Worm (Caenorhabditis elegans) whole organism, L4 larva: ENCODE results near the gene R107.5.

ENCODE experiments used
- T26A8.4 ChIP-seq: fragments of 200-800 bp; sonication (Bioruptor generic); IDR thresholded peaks from 2 replicates; pipeline ENCODE4 v1.3.6; 2022; ENCODE audit warnings: missing genetic modification characterization, missing compliant biosample characterization
- Y48G9A.11 ChIP-seq: fragments of 200-800 bp; sonication (Bioruptor generic); IDR thresholded peaks from 2 replicates; pipeline ENCODE4 v1.3.6; 2022; ENCODE audit warnings: missing genetic modification reagents, missing genetic modification characterization, missing compliant biosample characterization
- ZK337.2 ChIP-seq: fragments of 200-800 bp; sonication (Bioruptor generic); IDR thresholded peaks from 2 replicates; pipeline ENCODE4 v1.3.6; 2022; ENCODE audit warnings: missing genetic modification reagents, missing genetic modification characterization, missing compliant biosample characterization
- ZK546.5 ChIP-seq, 2 experiments: sonication (generic microtip); optimal IDR thresholded peaks; 2 replicates each; lab custom pipeline; 2017; ENCODE audit warnings: missing biosample characterization in 2 of 2, missing genetic modification characterization in 2 of 2
- aha-1 ChIP-seq: fragments of 150-350 bp; peaks from one replicate; lab custom pipeline; 2014; ENCODE audit warnings: missing biosample characterization, missing genetic modification characterization
- ama-1 ChIP-seq: fragments of 150-350 bp; optimal IDR thresholded peaks from 2 replicates; lab custom pipeline; 2014; ENCODE audit warnings: inconsistent platforms, mixed read lengths
- ceh-32 ChIP-seq: sonication (generic microtip); optimal IDR thresholded peaks from 2 replicates; lab custom pipeline; 2016; ENCODE audit warnings: mild to moderate bottlenecking, missing genetic modification characterization, missing compliant biosample characterization; ENCODE audit not compliant: poor library complexity
- ceh-44 ChIP-seq: fragments of 200-800 bp; sonication (Bioruptor generic); IDR thresholded peaks from 2 replicates; pipeline ENCODE4 v1.3.6; 2022; ENCODE audit warnings: missing genetic modification reagents, missing genetic modification characterization, missing compliant biosample characterization
- ceh-62 ChIP-seq: sonication (generic microtip); optimal IDR thresholded peaks from 2 replicates; lab custom pipeline; 2017; ENCODE audit warnings: missing biosample characterization, missing genetic modification characterization
- daf-16 ChIP-seq, 3 experiments: sonication (generic microtip); optimal IDR thresholded peaks; 2 replicates each; lab custom pipeline; 2016 to 2017; ENCODE audit warnings: missing genetic modification characterization in 3 of 3, missing genetic modification reagents in 3 of 3, mild to moderate bottlenecking in 2 of 3, missing compliant biosample characterization in 2 of 3, missing biosample characterization in 1 of 3, moderate library complexity in 1 of 3
- dmd-6 ChIP-seq: fragments of 200-800 bp; sonication (Bioruptor generic); IDR thresholded peaks from 2 replicates; pipeline ENCODE4 v1.3.6; 2022; ENCODE audit warnings: missing genetic modification reagents, missing genetic modification characterization, missing compliant biosample characterization
- duxl-1 ChIP-seq: sonication (generic microtip); optimal IDR thresholded peaks from 2 replicates; lab custom pipeline; 2016; ENCODE audit warnings: mild to moderate bottlenecking, missing genetic modification characterization, moderate library complexity, missing compliant biosample characterization; ENCODE audit not compliant: poor library complexity
- dve-1 ChIP-seq: sonication (generic microtip); optimal IDR thresholded peaks from 2 replicates; lab custom pipeline; 2017; ENCODE audit warnings: antibody characterized with exemption, mild to moderate bottlenecking, missing genetic modification characterization, missing compliant biosample characterization; ENCODE audit not compliant: insufficient read depth
- egl-43 ChIP-seq: fragments of 200-800 bp; sonication (Bioruptor generic); IDR thresholded peaks from 2 replicates; pipeline ENCODE4 v1.3.6; 2022; ENCODE audit warnings: missing genetic modification reagents, missing genetic modification characterization, missing compliant biosample characterization
- fos-1 ChIP-seq: fragments of 150-350 bp; optimal IDR thresholded peaks from 2 replicates; lab custom pipeline; 2014; ENCODE audit warnings: missing biosample characterization, missing genetic modification characterization
- gei-8 ChIP-seq: fragments of 200-800 bp; sonication (Bioruptor generic); optimal IDR thresholded peaks from 2 replicates; lab custom pipeline; 2018; ENCODE audit warnings: mild to moderate bottlenecking, missing genetic modification characterization, missing compliant biosample characterization
- hlh-30 ChIP-seq: sonication (generic microtip); optimal IDR thresholded peaks from 2 replicates; lab custom pipeline; 2017; ENCODE audit warnings: antibody characterized with exemption, mild to moderate bottlenecking, missing genetic modification characterization, missing compliant biosample characterization; ENCODE audit not compliant: insufficient read depth
- jun-1 ChIP-seq: fragments of 150-350 bp; optimal IDR thresholded peaks from 2 replicates; lab custom pipeline; 2014; ENCODE audit warnings: missing biosample characterization, missing genetic modification reagents, missing genetic modification characterization
- lin-15B ChIP-seq: fragments of 150-350 bp; sonication (generic microtip); optimal IDR thresholded peaks from 3 replicates; lab custom pipeline; 2014; ENCODE audit warnings: missing biosample characterization, missing genetic modification characterization
- lin-29 ChIP-seq: fragments of 200-800 bp; sonication (Bioruptor generic); IDR thresholded peaks from 2 replicates; pipeline ENCODE4 v1.3.6; 2022; ENCODE audit warnings: missing genetic modification reagents, missing genetic modification characterization, missing compliant biosample characterization
- lin-38 ChIP-seq: fragments of 200-800 bp; sonication (Bioruptor generic); IDR thresholded peaks from 2 replicates; pipeline ENCODE4 v1.3.6; 2022; ENCODE audit warnings: missing genetic modification reagents, missing genetic modification characterization, missing compliant biosample characterization
- lir-3 ChIP-seq: sonication (generic microtip); optimal IDR thresholded peaks from 2 replicates; lab custom pipeline; 2016; ENCODE audit warnings: mild to moderate bottlenecking, missing genetic modification characterization, missing compliant biosample characterization
- madf-9 ChIP-seq: fragments of 200-800 bp; sonication (Bioruptor generic); conservative IDR thresholded peaks from 2 replicates; pipeline ENCODE4 v1.3.6; 2022; ENCODE audit warnings: missing genetic modification reagents, missing genetic modification characterization, missing compliant biosample characterization
- mdl-1 ChIP-seq, 2 experiments: fragments of 150-350 bp in 1 of 2; sonication (generic microtip) in 1 of 2; optimal IDR thresholded peaks; 2 replicates each; lab custom pipeline; 2014 to 2017; ENCODE audit warnings: missing biosample characterization in 2 of 2, missing genetic modification characterization in 2 of 2
- mes-2 ChIP-seq: sonication (generic microtip); optimal IDR thresholded peaks from 2 replicates; lab custom pipeline; 2016; ENCODE audit warnings: missing genotype, mild to moderate bottlenecking, missing genetic modification characterization, missing compliant biosample characterization; ENCODE audit not compliant: poor library complexity, severe bottlenecking
- mxl-2 ChIP-seq: fragments of 200-800 bp; sonication (Bioruptor generic); conservative IDR thresholded peaks from 2 replicates; pipeline ENCODE4 v1.3.6; 2022; ENCODE audit warnings: missing genetic modification reagents, missing genetic modification characterization, missing compliant biosample characterization
- mxl-3 ChIP-seq: fragments of 200-800 bp; sonication (Bioruptor generic); optimal IDR thresholded peaks from 2 replicates; lab custom pipeline; 2018; ENCODE audit warnings: mild to moderate bottlenecking, missing genetic modification characterization, missing compliant biosample characterization
- nhr-10 ChIP-seq: fragments of 150-350 bp; optimal IDR thresholded peaks from 2 replicates; lab custom pipeline; 2014; ENCODE audit warnings: missing biosample characterization, missing genetic modification characterization
- nhr-111 ChIP-seq: fragments of 200-800 bp; sonication (Bioruptor generic); optimal IDR thresholded peaks from 2 replicates; lab custom pipeline; 2018; ENCODE audit warnings: mild to moderate bottlenecking, missing genetic modification characterization, missing compliant biosample characterization
- nhr-25 ChIP-seq: sonication (generic microtip); optimal IDR thresholded peaks from 2 replicates; lab custom pipeline; 2017; ENCODE audit warnings: missing genetic modification characterization, mild to moderate bottlenecking, missing compliant biosample characterization, antibody characterized with exemption, moderate library complexity, borderline replicate concordance; ENCODE audit not compliant: insufficient read depth
- nhr-28 ChIP-seq: fragments of 150-350 bp; optimal IDR thresholded peaks from 2 replicates; lab custom pipeline; 2014; ENCODE audit warnings: missing biosample characterization, missing genetic modification characterization
- nhr-41 ChIP-seq: fragments of 200-800 bp; sonication (Bioruptor generic); IDR thresholded peaks from 2 replicates; pipeline ENCODE4 v1.3.6; 2022; ENCODE audit warnings: missing genetic modification reagents, missing genetic modification characterization, missing compliant biosample characterization
- nhr-48 ChIP-seq: sonication (generic microtip); optimal IDR thresholded peaks from 2 replicates; lab custom pipeline; 2016; ENCODE audit warnings: mild to moderate bottlenecking, missing genetic modification characterization, missing compliant biosample characterization
- nhr-76 ChIP-seq: fragments of 150-350 bp; optimal IDR thresholded peaks from 2 replicates; lab custom pipeline; 2014; ENCODE audit warnings: missing biosample characterization, missing genetic modification characterization
- nhr-77 ChIP-seq: fragments of 150-350 bp; optimal IDR thresholded peaks from 2 replicates; lab custom pipeline; 2014; ENCODE audit warnings: missing biosample characterization, missing genetic modification characterization
- pha-4 ChIP-seq, 2 experiments: fragments of 150-350 bp in 1 of 2; fragments of 200-800 bp in 1 of 2; sonication (Bioruptor generic) in 1 of 2; IDR thresholded peaks in 1 of 2; optimal IDR thresholded peaks in 1 of 2; 2 replicates each; pipeline versions ENCODE4 v1.3.6 to Lab custom; 2014 to 2022; ENCODE audit warnings: missing genetic modification characterization in 2 of 2, missing genetic modification reagents in 2 of 2, missing biosample characterization in 1 of 2, missing compliant biosample characterization in 1 of 2
- php-3 ChIP-seq: fragments of 200-800 bp; sonication (Bioruptor generic); IDR thresholded peaks from 2 replicates; pipeline ENCODE4 v1.3.6; 2022; ENCODE audit warnings: missing genetic modification reagents, missing genetic modification characterization, missing compliant biosample characterization
- pqm-1 ChIP-seq: sonication (generic microtip); optimal IDR thresholded peaks from 2 replicates; lab custom pipeline; 2017; ENCODE audit warnings: missing biosample characterization, missing genetic modification characterization
- rbr-2 ChIP-seq: sonication (generic microtip); optimal IDR thresholded peaks from 2 replicates; lab custom pipeline; 2016; ENCODE audit warnings: missing genotype, missing genetic modification characterization, missing compliant biosample characterization
- sdz-12 ChIP-seq: fragments of 200-800 bp; sonication (Bioruptor generic); optimal IDR thresholded peaks from 2 replicates; lab custom pipeline; 2018; ENCODE audit warnings: mild to moderate bottlenecking, missing genetic modification characterization, missing compliant biosample characterization
- set-16 ChIP-seq: fragments of 200-800 bp; sonication (Bioruptor generic); IDR thresholded peaks from 2 replicates; pipeline ENCODE4 v1.3.6; 2022; ENCODE audit warnings: missing genetic modification reagents, missing genetic modification characterization, missing compliant biosample characterization
- skn-1 ChIP-seq: fragments of 150-350 bp; optimal IDR thresholded peaks from 2 replicates; lab custom pipeline; 2014; ENCODE audit warnings: missing biosample characterization, missing genetic modification characterization
- snpc-4 ChIP-seq: fragments of 150-350 bp; optimal IDR thresholded peaks from 2 replicates; lab custom pipeline; 2014; ENCODE audit warnings: missing biosample characterization, missing genetic modification characterization
- tag-97 ChIP-seq: fragments of 200-800 bp; sonication (Bioruptor generic); IDR thresholded peaks from 2 replicates; pipeline ENCODE4 v1.3.6; 2022; ENCODE audit warnings: missing genetic modification characterization, missing compliant biosample characterization
- tra-1 ChIP-seq: fragments of 200-800 bp; sonication (Bioruptor generic); IDR thresholded peaks from 2 replicates; pipeline ENCODE4 v1.3.6; 2022; ENCODE audit warnings: missing genetic modification reagents, missing genetic modification characterization, missing compliant biosample characterization
- unc-39 ChIP-seq: sonication (generic microtip); optimal IDR thresholded peaks from 2 replicates; lab custom pipeline; 2017; ENCODE audit warnings: missing biosample characterization, missing genetic modification characterization
- unc-62 ChIP-seq, 3 experiments: fragments of 150-350 bp in 1 of 3; sonication (generic microtip); optimal IDR thresholded peaks in 2 of 3; peaks in 1 of 3; 1 replicate in 1 of 3; 2 replicates in 2 of 3; lab custom pipeline; 2014 to 2017; ENCODE audit warnings: missing biosample characterization in 3 of 3, missing genetic modification characterization in 3 of 3, missing genetic modification reagents in 3 of 3, missing genotype in 1 of 3
- vab-7 ChIP-seq: fragments of 200-800 bp; sonication (Bioruptor generic); IDR thresholded peaks from 2 replicates; pipeline ENCODE4 v1.3.6; 2022; ENCODE audit warnings: missing genetic modification reagents, missing genetic modification characterization, missing compliant biosample characterization

R107.5 gene

ce11 chrIII:9051119-9051597, 2.4 kb downstream of the R107.5 start (continued):
- TF ChIP-seq pqm-1 (tag; lab: Kevin White, UChicago): peak; percentile 19
- TF ChIP-seq ZK546.5 (tag; optimal IDR thresholded peaks at IDR 0.05; lab: Kevin White, UChicago): no peak
- TF ChIP-seq dve-1 (tag; lab: Kevin White, UChicago): peak; percentile 94
- TF ChIP-seq lin-38 (GFP tag; lab: Robert Waterston, UW): peak; percentile 68
- TF ChIP-seq mdl-1 (tag; optimal IDR thresholded peaks at IDR 0.05; lab: Kevin White, UChicago): peak in 1 of 2 experiments; percentile 56
- TF ChIP-seq nhr-41 (GFP tag; lab: Robert Waterston, UW): 0 out of 2 replicates have a peak, but pooled peaks have one; percentile 43
- peak; percentile 43; the same call in 1 of the 2 replicates for TF ChIP-seq tag-97
- no peak for TF ChIP-seq nhr-48 (tag; lab: Kevin White, UChicago)
- TF ChIP-seq set-16 (GFP tag; lab: Robert Waterston, UW): no peak
- TF ChIP-seq snpc-4: no peak
- TF ChIP-seq ceh-44: no peak
- peak; percentile 98 for TF ChIP-seq aha-1 (tag; lab: Kevin White, UChicago)
- peak; percentile 74 for TF ChIP-seq nhr-28 (tag; lab: Kevin White, UChicago)
- peak; percentile 36 for TF ChIP-seq gei-8
- TF ChIP-seq egl-43 (GFP tag; lab: Robert Waterston, UW): peak; percentile 53; the same call in 1 of the 2 replicates
- peak; percentile 62 for TF ChIP-seq madf-9
- TF ChIP-seq dmd-6 (GFP tag; lab: Robert Waterston, UW): peak; percentile 63
- TF ChIP-seq fos-1 (tag; lab: Kevin White, UChicago): no peak
- no peak for TF ChIP-seq skn-1 (tag; lab: Kevin White, UChicago)
- peak; percentile 59; the same call in 1 of the 2 replicates for TF ChIP-seq vab-7 (GFP tag; lab: Robert Waterston, UW)
- peak; percentile 58 for TF ChIP-seq nhr-111 (GFP tag; lab: Kevin White, UChicago)
- no peak for TF ChIP-seq ceh-62 (tag; lab: Kevin White, UChicago)
- no peak for TF ChIP-seq unc-62 (GFP tag; optimal IDR thresholded peaks at IDR 0.05 in 1 of 2; lab: Kevin White, UChicago)
- TF ChIP-seq unc-62 (tag; optimal IDR thresholded peaks at IDR 0.05; lab: Kevin White, UChicago): no peak
- peak; percentile 17 for TF ChIP-seq duxl-1
- peak; percentile 10 for TF ChIP-seq nhr-25 (tag; lab: Kevin White, UChicago)
- peak; percentile 23 to 52 for TF ChIP-seq daf-16 (GFP tag; optimal IDR thresholded peaks at IDR 0.05; lab: Kevin White, UChicago)
- peak; percentile 97 for TF ChIP-seq daf-16 (tag; optimal IDR thresholded peaks at IDR 0.05; lab: Kevin White, UChicago)
- peak; percentile 53; the same call in 1 of the 2 replicates for TF ChIP-seq lin-29 (GFP tag; lab: Robert Waterston, UW)
- TF ChIP-seq ceh-32: no peak
- TF ChIP-seq lin-15B: no peak
- TF ChIP-seq lir-3 (tag; lab: Kevin White, UChicago): peak; percentile 5
- TF ChIP-seq sdz-12: peak; percentile 86
- peak; percentile 89 for TF ChIP-seq T26A8.4 (GFP tag; lab: Robert Waterston, UW)
- peak; percentile 87 for TF ChIP-seq hlh-30 (tag; lab: Kevin White, UChicago)
- no peak for TF ChIP-seq mxl-3 (GFP tag; lab: Kevin White, UChicago)
- peak; percentile 75 for TF ChIP-seq nhr-77
- peak; percentile 53 for TF ChIP-seq rbr-2 (tag; lab: Kevin White, UChicago)
- TF ChIP-seq ama-1 (lab: Kevin White, UChicago): peak; percentile 90
- TF ChIP-seq Y48G9A.11: no peak
- TF ChIP-seq mxl-2 (GFP tag; lab: Robert Waterston, UW): no peak
- TF ChIP-seq ZK337.2 (GFP tag; lab: Robert Waterston, UW): no peak
- peak; percentile 87 for TF ChIP-seq tra-1 (GFP tag; lab: Robert Waterston, UW)
- peak; percentile 11 for TF ChIP-seq nhr-76 (tag; lab: Kevin White, UChicago)
- peak; percentile 29; the same call in 1 of the 2 replicates for TF ChIP-seq php-3 (GFP tag; lab: Robert Waterston, UW)
- TF ChIP-seq jun-1: peak; percentile 31
- TF ChIP-seq unc-39 (tag; lab: Kevin White, UChicago): no peak
- peak; percentile 81 for TF ChIP-seq pha-4 (GFP tag; IDR thresholded peaks at IDR 0.05; lab: Robert Waterston, UW)
- TF ChIP-seq pha-4 (tag; optimal IDR thresholded peaks at IDR 0.05; lab: Kevin White, UChicago): peak; percentile 82
- TF ChIP-seq mes-2: peak; percentile 63
- TF ChIP-seq nhr-10: peak; percentile 31
